Fruit fly (Drosophila melanogaster): ENCODE data around the gene tal-AA.

The tal-AA gene

DNA sequence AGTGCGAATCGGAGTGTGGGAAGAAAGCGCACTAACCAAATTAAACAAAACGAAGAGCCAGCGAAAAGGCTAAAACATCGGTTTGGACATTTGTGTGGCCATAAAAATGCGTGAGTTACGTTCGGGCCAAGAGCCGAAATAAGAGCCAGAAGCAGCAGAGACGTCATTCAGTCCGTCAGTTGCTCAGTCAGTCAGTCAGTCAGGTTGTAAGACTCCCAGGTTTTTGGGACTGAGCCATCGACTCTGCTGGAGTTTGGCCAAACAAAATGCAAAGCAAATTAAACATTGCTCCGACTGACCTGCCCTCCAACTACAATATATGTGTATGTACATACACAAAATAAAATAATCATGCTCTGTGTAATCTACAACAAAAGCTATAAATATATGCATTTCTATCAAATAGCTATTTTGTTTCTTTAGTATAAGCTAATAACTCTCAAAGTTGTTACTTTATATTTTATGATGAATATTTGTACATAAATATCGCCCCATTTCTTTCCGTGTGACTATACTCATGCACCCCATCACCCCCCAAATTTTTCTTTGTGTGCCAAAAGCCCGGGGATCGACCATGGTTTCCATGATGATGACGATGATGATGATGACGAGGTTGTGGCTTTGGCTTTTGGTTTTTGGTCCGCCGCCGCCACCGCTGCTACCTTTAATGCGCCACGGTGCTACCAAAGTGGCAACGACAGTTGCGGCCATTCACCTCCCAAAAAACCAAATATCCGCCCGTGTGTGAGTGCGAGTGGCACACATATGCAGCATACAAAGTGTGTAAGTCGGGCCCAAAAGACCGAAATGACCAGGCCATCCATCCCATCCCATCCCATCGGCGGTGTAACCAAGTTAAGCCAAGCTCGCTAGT lies 19.6 kb upstream of the tal-AA start (continued):
- peak; percentile 54 for TF ChIP-seq kni (GFP tag; optimal IDR thresholded peaks at IDR 0.05)
- peak; percentile 13 for TF ChIP-seq CG1529 (GFP tag; optimal IDR thresholded peaks at IDR 0.05)
- peak; percentile 26 for TF ChIP-seq Oli (tag; optimal IDR thresholded peaks at IDR 0.05)
- no peak for TF ChIP-seq Antp (GFP tag; optimal IDR thresholded peaks at IDR 0.05)
- peak; percentile 52; the same call in 1 of the 2 replicates for TF ChIP-seq ttk (GFP tag; IDR thresholded peaks at IDR 0.05)
- TF ChIP-seq dimm (GFP tag; IDR thresholded peaks at IDR 0.05): no peak
- TF ChIP-seq Spps (tag; optimal IDR thresholded peaks at IDR 0.05): peak; percentile 24
- no peak for TF ChIP-seq CG7357 (GFP tag; IDR thresholded peaks at IDR 0.05)
- TF ChIP-seq cg (GFP tag; optimal IDR thresholded peaks at IDR 0.05): peak; percentile 21
- no peak for TF ChIP-seq CG9932 (GFP tag; IDR thresholded peaks at IDR 0.05)
- TF ChIP-seq CG31441 (GFP tag; IDR thresholded peaks at IDR 0.05): no peak; the same call in 1 of the 2 replicates
- peak in 1 of 2 experiments; percentile 22 for TF ChIP-seq chif (GFP tag; optimal IDR thresholded peaks at IDR 0.05)
- peak; percentile 70 for TF ChIP-seq Ets65A (GFP tag)
- peak; percentile 70 for TF ChIP-seq nmo (GFP tag; optimal IDR thresholded peaks at IDR 0.05)
- TF ChIP-seq CG5180 (GFP tag; optimal IDR thresholded peaks at IDR 0.05): peak; percentile 25
- TF ChIP-seq fd96Cb (tag; optimal IDR thresholded peaks at IDR 0.05): peak; percentile 33
- TF ChIP-seq CG17912 (GFP tag; optimal IDR thresholded peaks at IDR 0.05): no peak
- no peak for TF ChIP-seq fd3F (GFP tag; optimal IDR thresholded peaks at IDR 0.05)
- TF ChIP-seq Bteb2 (GFP tag; optimal IDR thresholded peaks at IDR 0.05): no peak
- TF ChIP-seq dpn (GFP tag; optimal IDR thresholded peaks at IDR 0.05): peak in 1 of 2 experiments; percentile 8
- no peak for TF ChIP-seq CG1792 (GFP tag; optimal IDR thresholded peaks at IDR 0.05)
- TF ChIP-seq lola (GFP tag; optimal IDR thresholded peaks at IDR 0.05): peak in 1 of 3 experiments; percentile 33
- no peak for TF ChIP-seq Doc2 (GFP tag; IDR thresholded peaks at IDR 0.05)
- TF ChIP-seq Aef1 (GFP tag; IDR thresholded peaks at IDR 0.05): no peak
- peak; percentile 29; the same call in 1 of the 2 replicates for TF ChIP-seq ap (GFP tag; IDR thresholded peaks at IDR 0.05)
- TF ChIP-seq CG17829 (tag; optimal IDR thresholded peaks at IDR 0.05): peak; percentile 21
- peak; percentile 41 for TF ChIP-seq gsb-n (tag; optimal IDR thresholded peaks at IDR 0.05)
- no peak for TF ChIP-seq Neu2 (GFP tag; optimal IDR thresholded peaks at IDR 0.05; ENCODE audit: borderline replicate concordance)
- TF ChIP-seq CG10979 (tag; optimal IDR thresholded peaks at IDR 0.05): peak; percentile 55
- TF ChIP-seq CG30403 (GFP tag; optimal IDR thresholded peaks at IDR 0.05): peak; percentile 12
- TF ChIP-seq CG14710 (tag; optimal IDR thresholded peaks at IDR 0.05): peak; percentile 15
- peak; percentile 63 for TF ChIP-seq phol (tag; optimal IDR thresholded peaks at IDR 0.05)
- TF ChIP-seq E2f1 (GFP tag; IDR thresholded peaks at IDR 0.05): 0 out of 2 replicates have a peak, but pooled peaks have one; percentile 21
- no peak for TF ChIP-seq CG14965 (GFP tag; optimal IDR thresholded peaks at IDR 0.05; ENCODE audit: borderline replicate concordance)
- peak; percentile 66 for TF ChIP-seq CG1603 (tag; optimal IDR thresholded peaks at IDR 0.05)
- peak; percentile 37; the same call in 2 of the 3 replicates for TF ChIP-seq row (GFP tag; IDR thresholded peaks at IDR 0.05)
- no peak for TF ChIP-seq Kr (GFP tag; optimal IDR thresholded peaks at IDR 0.05)
- no peak for TF ChIP-seq Lpt (GFP tag; optimal IDR thresholded peaks at IDR 0.05)
- peak; percentile 39; the same call in 1 of the 2 replicates for TF ChIP-seq H2.0 (GFP tag; IDR thresholded peaks at IDR 0.05)
- peak; percentile 67 for TF ChIP-seq unpg (GFP tag; optimal IDR thresholded peaks at IDR 0.05)
- TF ChIP-seq CG17385 (GFP tag; optimal IDR thresholded peaks at IDR 0.05): peak; percentile 12
- peak; percentile 37 for TF ChIP-seq tgo (GFP tag; IDR thresholded peaks at IDR 0.05)
- peak; percentile 39 for TF ChIP-seq gcm (GFP tag; optimal IDR thresholded peaks at IDR 0.05)
- TF ChIP-seq CG2678 (tag; optimal IDR thresholded peaks at IDR 0.05): peak; percentile 57
- no peak for TF ChIP-seq ci (GFP tag; IDR thresholded peaks at IDR 0.05)
- no peak for TF ChIP-seq CG11696 (GFP tag; IDR thresholded peaks at IDR 0.05)
- TF ChIP-seq CG2202 (tag; optimal IDR thresholded peaks at IDR 0.05): peak; percentile 10
- no peak for TF ChIP-seq corto (GFP tag; optimal IDR thresholded peaks at IDR 0.05)
